Worm (Caenorhabditis elegans): Measurements from ENCODE around the gene argk-1.

ce11 chrV:16103594-16103993 lies at the start of gene argk-1:
- no peak for TF ChIP-seq snpc-4 (tag; optimal IDR thresholded peaks at IDR 0.05)
- TF ChIP-seq bed-3 (GFP tag; optimal IDR thresholded peaks at IDR 0.05), result no peak
- TF ChIP-seq nhr-12 (tag; optimal IDR thresholded peaks at IDR 0.05), result no peak
- no peak for TF ChIP-seq lsy-2 (tag; optimal IDR thresholded peaks at IDR 0.05)
- TF ChIP-seq nhr-76 (tag; optimal IDR thresholded peaks at IDR 0.05), result no peak
- no peak for TF ChIP-seq sptf-1 (tag; optimal IDR thresholded peaks at IDR 0.05)
- TF ChIP-seq mab-5 (tag; optimal IDR thresholded peaks at IDR 0.05), result no peak
- TF ChIP-seq lin-13 (tag; optimal IDR thresholded peaks at IDR 0.05), result no peak
- TF ChIP-seq ztf-11 (tag; optimal IDR thresholded peaks at IDR 0.05), result no peak
- TF ChIP-seq drap-1 (GFP tag; optimal IDR thresholded peaks at IDR 0.05), result no peak
- no peak for TF ChIP-seq lin-32 (GFP tag; optimal IDR thresholded peaks at IDR 0.05)
- no peak for TF ChIP-seq elt-3 (tag; optimal IDR thresholded peaks at IDR 0.05)

All from whole organism, mixed stage, embryonic.